Worm (Caenorhabditis elegans) whole organism, L2 larva: ENCODE data around the gene F49E11.7.

Source experiments
- C34F6.9 ChIP-seq: fragments of 150-350 bp; optimal IDR thresholded peaks from 2 replicates; lab custom pipeline; 2014; ENCODE audit warnings: missing biosample characterization, missing genetic modification characterization
- F13H6.1 ChIP-seq: sonication (generic microtip); optimal IDR thresholded peaks from 2 replicates; lab custom pipeline; 2016; ENCODE audit warnings: missing genetic modification characterization, missing compliant biosample characterization
- R02D3.7 ChIP-seq: fragments of 150-350 bp; optimal IDR thresholded peaks from 2 replicates; lab custom pipeline; 2014; ENCODE audit warnings: missing biosample characterization, missing genetic modification characterization
- Y55F3AM.14 ChIP-seq: fragments of 200-800 bp; sonication (Bioruptor generic); optimal IDR thresholded peaks from 2 replicates; lab custom pipeline; 2018; ENCODE audit warnings: mild to moderate bottlenecking, missing genetic modification characterization, missing compliant biosample characterization
- ZK546.5 ChIP-seq: sonication (generic microtip); optimal IDR thresholded peaks from 2 replicates; lab custom pipeline; 2017; ENCODE audit warnings: missing biosample characterization, missing genetic modification characterization
- alr-1 ChIP-seq: fragments of 150-350 bp; optimal IDR thresholded peaks from 2 replicates; lab custom pipeline; 2014; ENCODE audit warnings: missing biosample characterization, missing genetic modification characterization
- aly-2 ChIP-seq: fragments of 150-350 bp; optimal IDR thresholded peaks from 2 replicates; lab custom pipeline; 2014; ENCODE audit warnings: missing biosample characterization, missing genetic modification characterization
- ama-1 ChIP-seq: fragments of 150-350 bp; optimal IDR thresholded peaks from 2 replicates; lab custom pipeline; 2018; ENCODE audit warnings: inconsistent platforms
- blmp-1 ChIP-seq: sonication (generic microtip); optimal IDR thresholded peaks from 2 replicates; lab custom pipeline; 2017; ENCODE audit warnings: missing genetic modification characterization, mild to moderate bottlenecking, missing compliant biosample characterization, antibody characterized with exemption, moderate library complexity; ENCODE audit not compliant: insufficient read depth
- ceh-16 ChIP-seq: fragments of 150-350 bp; optimal IDR thresholded peaks from 2 replicates; lab custom pipeline; 2014; ENCODE audit warnings: missing biosample characterization, missing genetic modification characterization
- ceh-82 ChIP-seq: fragments of 150-350 bp; optimal IDR thresholded peaks from 2 replicates; lab custom pipeline; 2014; ENCODE audit warnings: missing biosample characterization, missing genetic modification characterization
- crh-2 ChIP-seq: sonication (generic microtip); optimal IDR thresholded peaks from 2 replicates; lab custom pipeline; 2017; ENCODE audit warnings: missing biosample characterization, missing genetic modification characterization
- dmd-4 ChIP-seq: sonication (generic microtip); optimal IDR thresholded peaks from 2 replicates; lab custom pipeline; 2017; ENCODE audit warnings: missing biosample characterization, missing genetic modification characterization
- egl-27 ChIP-seq: sonication (generic microtip); optimal IDR thresholded peaks from 3 replicates; lab custom pipeline; 2017; ENCODE audit warnings: missing biosample characterization, missing genetic modification reagents, missing genetic modification characterization
- elt-1 ChIP-seq: fragments of 150-350 bp; optimal IDR thresholded peaks from 2 replicates; lab custom pipeline; 2014; ENCODE audit warnings: missing biosample characterization, missing genetic modification characterization
- elt-3 ChIP-seq: sonication (generic microtip); optimal IDR thresholded peaks from 2 replicates; lab custom pipeline; 2017; ENCODE audit warnings: missing biosample characterization, missing genetic modification characterization
- fos-1 ChIP-seq: fragments of 150-350 bp; optimal IDR thresholded peaks from 2 replicates; lab custom pipeline; 2014; ENCODE audit warnings: missing biosample characterization, missing genetic modification characterization
- gmeb-1 ChIP-seq: fragments of 150-350 bp; optimal IDR thresholded peaks from 2 replicates; lab custom pipeline; 2014; ENCODE audit warnings: missing biosample characterization, missing genetic modification characterization
- lin-11 ChIP-seq: fragments of 150-350 bp; sonication (generic microtip); optimal IDR thresholded peaks from 2 replicates; lab custom pipeline; 2014; ENCODE audit warnings: missing biosample characterization, missing genetic modification characterization, inconsistent platforms, mixed read lengths
- lin-13 ChIP-seq: fragments of 150-350 bp; optimal IDR thresholded peaks from 2 replicates; lab custom pipeline; 2014; ENCODE audit warnings: missing biosample characterization, missing genetic modification reagents, missing genetic modification characterization
- lin-39 ChIP-seq: fragments of 150-350 bp; optimal IDR thresholded peaks from 2 replicates; lab custom pipeline; 2014; ENCODE audit warnings: missing biosample characterization, missing genetic modification reagents, missing genetic modification characterization
- lsy-2 ChIP-seq, 2 experiments: fragments of 150-350 bp in 1 of 2; sonication (generic microtip) in 1 of 2; optimal IDR thresholded peaks; 2 replicates each; lab custom pipeline; 2014 to 2017; ENCODE audit warnings: missing biosample characterization in 2 of 2, missing genetic modification characterization in 2 of 2
- mab-5 ChIP-seq: fragments of 150-350 bp; optimal IDR thresholded peaks from 2 replicates; lab custom pipeline; 2014; ENCODE audit warnings: missing biosample characterization, missing genetic modification characterization
- mbf-1 ChIP-seq: sonication (generic microtip); optimal IDR thresholded peaks from 2 replicates; lab custom pipeline; 2017; ENCODE audit warnings: missing biosample characterization, missing genetic modification characterization
- mdl-1 ChIP-seq, 2 experiments: fragments of 150-350 bp in 1 of 2; sonication (generic microtip) in 1 of 2; optimal IDR thresholded peaks; 2 replicates each; lab custom pipeline; 2017; ENCODE audit warnings: missing biosample characterization in 2 of 2, missing genetic modification characterization in 2 of 2
- nhr-10 ChIP-seq: sonication (generic microtip); optimal IDR thresholded peaks from 2 replicates; lab custom pipeline; 2017; ENCODE audit warnings: missing biosample characterization, missing genetic modification characterization
- nhr-11 ChIP-seq: fragments of 150-350 bp; optimal IDR thresholded peaks from 2 replicates; lab custom pipeline; 2014; ENCODE audit warnings: missing biosample characterization, missing genetic modification characterization
- nhr-12 ChIP-seq: fragments of 150-350 bp; optimal IDR thresholded peaks from 2 replicates; lab custom pipeline; 2014; ENCODE audit warnings: missing biosample characterization, missing genetic modification characterization
- nhr-129 ChIP-seq: fragments of 150-350 bp; optimal IDR thresholded peaks from 2 replicates; lab custom pipeline; 2014; ENCODE audit warnings: missing biosample characterization, missing genetic modification characterization
- nhr-21 ChIP-seq: fragments of 150-350 bp; optimal IDR thresholded peaks from 2 replicates; lab custom pipeline; 2014; ENCODE audit warnings: missing biosample characterization, missing genetic modification characterization
- nhr-23 ChIP-seq: fragments of 150-350 bp; optimal IDR thresholded peaks from 2 replicates; lab custom pipeline; 2014; ENCODE audit warnings: missing biosample characterization, missing genetic modification reagents, missing genetic modification characterization
- nhr-237 ChIP-seq: fragments of 150-350 bp; optimal IDR thresholded peaks from 2 replicates; lab custom pipeline; 2014; ENCODE audit warnings: missing biosample characterization, missing genetic modification characterization
- nhr-6 ChIP-seq: fragments of 150-350 bp; optimal IDR thresholded peaks from 2 replicates; lab custom pipeline; 2014; ENCODE audit warnings: missing biosample characterization, missing genetic modification characterization
- nhr-77 ChIP-seq: fragments of 150-350 bp; optimal IDR thresholded peaks from 2 replicates; lab custom pipeline; 2014; ENCODE audit warnings: missing biosample characterization, missing genetic modification characterization
- peb-1 ChIP-seq: fragments of 150-350 bp; optimal IDR thresholded peaks from 2 replicates; lab custom pipeline; 2014; ENCODE audit warnings: missing biosample characterization, missing genetic modification characterization
- sem-4 ChIP-seq: fragments of 150-350 bp; optimal IDR thresholded peaks from 2 replicates; lab custom pipeline; 2014; ENCODE audit warnings: missing biosample characterization, missing genetic modification reagents, missing genetic modification characterization
- skn-1 ChIP-seq: sonication (generic microtip); optimal IDR thresholded peaks from 2 replicates; lab custom pipeline; 2017; ENCODE audit warnings: missing biosample characterization, missing genetic modification characterization
- sma-3 ChIP-seq: sonication (generic microtip); optimal IDR thresholded peaks from 2 replicates; lab custom pipeline; 2016; ENCODE audit warnings: missing genetic modification reagents, missing genetic modification characterization, missing compliant biosample characterization
- sma-9 ChIP-seq, 2 experiments: fragments of 150-350 bp in 1 of 2; sonication (generic microtip) in 1 of 2; optimal IDR thresholded peaks; 2 replicates each; lab custom pipeline; 2014 to 2016; ENCODE audit warnings: missing genetic modification characterization in 2 of 2, mild to moderate bottlenecking in 1 of 2, missing biosample characterization in 1 of 2, missing compliant biosample characterization in 1 of 2, missing genetic modification reagents in 1 of 2, moderate library complexity in 1 of 2
- snpc-4 ChIP-seq: fragments of 150-350 bp; optimal IDR thresholded peaks from 2 replicates; lab custom pipeline; 2014; ENCODE audit warnings: missing biosample characterization, missing genetic modification characterization
- unc-39 ChIP-seq: fragments of 150-350 bp; optimal IDR thresholded peaks from 2 replicates; lab custom pipeline; 2014; ENCODE audit warnings: missing biosample characterization, missing genetic modification characterization
- unc-55 ChIP-seq: fragments of 150-350 bp; sonication (generic microtip); optimal IDR thresholded peaks from 3 replicates; lab custom pipeline; 2014; ENCODE audit warnings: missing biosample characterization, missing genetic modification reagents, missing genetic modification characterization
- unc-62 ChIP-seq: fragments of 150-350 bp; optimal IDR thresholded peaks from 2 replicates; lab custom pipeline; 2014; ENCODE audit warnings: missing biosample characterization, missing genetic modification reagents, missing genetic modification characterization
- zag-1 ChIP-seq: fragments of 150-350 bp; optimal IDR thresholded peaks from 2 replicates; lab custom pipeline; 2014; ENCODE audit warnings: missing biosample characterization, missing genetic modification characterization
- ztf-1 ChIP-seq: fragments of 200-800 bp; sonication (Bioruptor generic); conservative IDR thresholded peaks from 2 replicates; pipeline ENCODE4 v1.3.6; 2022; ENCODE audit warnings: missing genetic modification characterization, missing compliant biosample characterization
- ztf-11 ChIP-seq: sonication (generic microtip); optimal IDR thresholded peaks from 2 replicates; lab custom pipeline; 2017; ENCODE audit warnings: missing biosample characterization, missing genetic modification characterization
- ztf-4 ChIP-seq: fragments of 150-350 bp; optimal IDR thresholded peaks from 2 replicates; lab custom pipeline; 2014; ENCODE audit warnings: missing biosample characterization, missing genetic modification characterization

The F49E11.7 gene

DNA sequence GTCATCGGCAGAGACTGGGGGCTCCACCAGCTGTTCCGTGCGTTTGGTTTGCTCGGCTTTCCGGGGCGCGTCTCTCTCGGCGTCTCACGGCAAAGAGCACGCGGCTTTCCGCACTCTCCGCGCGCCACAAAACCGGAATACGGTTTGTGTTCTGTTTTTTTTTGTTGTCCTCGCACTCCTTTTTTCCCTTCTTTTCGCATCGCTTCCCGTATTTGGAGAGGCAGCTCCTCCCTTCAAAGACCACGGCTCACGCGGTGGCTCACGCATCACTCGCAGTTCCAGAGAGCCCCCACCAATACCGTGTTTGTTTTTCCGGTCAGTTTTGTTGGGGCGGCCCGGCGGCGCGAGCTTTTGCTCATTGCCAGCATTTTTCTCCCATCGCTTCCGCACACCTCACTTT is 29.8 kb upstream of the F49E11.7 start:
- TF ChIP-seq nhr-6 (tag; lab: Kevin White, UChicago): no peak
- TF ChIP-seq zag-1 (tag; lab: Kevin White, UChicago): no peak
- TF ChIP-seq lsy-2 (tag; optimal IDR thresholded peaks at IDR 0.05; lab: Kevin White, UChicago): no peak
- TF ChIP-seq mdl-1 (tag; optimal IDR thresholded peaks at IDR 0.05; lab: Kevin White, UChicago): no peak
- TF ChIP-seq egl-27 (tag; lab: Kevin White, UChicago): no peak
- no peak for TF ChIP-seq nhr-10 (tag; lab: Kevin White, UChicago)
- TF ChIP-seq ztf-4 (tag; lab: Kevin White, UChicago): no peak
- no peak for TF ChIP-seq unc-55 (GFP tag; lab: Kevin White, UChicago)
- no peak for TF ChIP-seq lin-13
- TF ChIP-seq nhr-11 (tag; lab: Kevin White, UChicago): no peak
- no peak for TF ChIP-seq R02D3.7 (tag; lab: Kevin White, UChicago)
- TF ChIP-seq aly-2 (tag; lab: Kevin White, UChicago): no peak
- no peak for TF ChIP-seq fos-1 (tag; lab: Kevin White, UChicago)
- no peak for TF ChIP-seq unc-62 (GFP tag; lab: Kevin White, UChicago)
- TF ChIP-seq nhr-237: no peak
- no peak for TF ChIP-seq dmd-4 (tag; lab: Kevin White, UChicago)

DNA sequence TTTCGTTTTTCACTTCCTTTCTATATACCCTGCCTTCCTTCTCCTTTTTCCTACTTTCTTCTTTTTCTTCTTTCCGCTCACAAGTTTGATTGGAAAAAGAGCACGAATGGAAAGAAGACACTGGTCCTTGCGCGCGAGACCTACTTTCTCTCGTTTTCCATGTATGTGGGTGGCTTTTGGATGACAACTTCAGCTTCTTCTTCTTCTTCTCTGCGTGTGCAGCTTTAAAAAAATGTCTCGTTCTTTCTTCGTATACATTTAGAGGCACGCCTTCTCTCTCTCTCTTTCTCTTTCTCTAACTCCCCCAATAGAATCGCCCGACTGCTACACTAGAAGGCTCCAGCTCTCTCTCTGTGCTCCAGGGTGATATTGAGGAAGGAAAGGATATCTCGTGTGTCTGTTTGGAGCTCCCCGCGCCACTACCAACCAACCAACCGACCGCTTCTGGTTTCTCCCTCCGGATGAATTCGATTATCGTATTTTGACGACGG is 26.8 kb upstream of the F49E11.7 start:
- TF ChIP-seq nhr-12 (tag; lab: Kevin White, UChicago): no peak
- TF ChIP-seq ztf-4 (tag; lab: Kevin White, UChicago): no peak
- no peak for TF ChIP-seq elt-1 (tag; lab: Kevin White, UChicago)
- TF ChIP-seq lsy-2 (tag; optimal IDR thresholded peaks at IDR 0.05; lab: Kevin White, UChicago): peak; percentile 1 to 23
- peak; percentile 7 to 46 for TF ChIP-seq mdl-1 (tag; optimal IDR thresholded peaks at IDR 0.05; lab: Kevin White, UChicago)
- TF ChIP-seq alr-1: no peak
- TF ChIP-seq unc-39 (tag; lab: Kevin White, UChicago): no peak
- peak; percentile 2 for TF ChIP-seq lin-11 (tag; lab: Kevin White, UChicago)
- TF ChIP-seq nhr-21 (tag; lab: Kevin White, UChicago): no peak
- no peak for TF ChIP-seq sma-3 (GFP tag; lab: Kevin White, UChicago)
- TF ChIP-seq nhr-10 (tag; lab: Kevin White, UChicago): no peak
- peak; percentile 81 for TF ChIP-seq nhr-129 (tag; lab: Kevin White, UChicago)
- TF ChIP-seq blmp-1 (tag; lab: Kevin White, UChicago): no peak
- no peak for TF ChIP-seq skn-1
- TF ChIP-seq mab-5 (tag; lab: Kevin White, UChicago): no peak
- TF ChIP-seq F13H6.1: peak; percentile 49
- TF ChIP-seq C34F6.9 (tag; lab: Kevin White, UChicago): peak; percentile 58
- no peak for TF ChIP-seq gmeb-1 (tag; lab: Kevin White, UChicago)
- no peak for TF ChIP-seq R02D3.7 (tag; lab: Kevin White, UChicago)
- TF ChIP-seq egl-27 (tag; lab: Kevin White, UChicago): peak; percentile 4
- no peak for TF ChIP-seq snpc-4 (tag; lab: Kevin White, UChicago)
- TF ChIP-seq zag-1 (tag; lab: Kevin White, UChicago): peak; percentile 17
- no peak for TF ChIP-seq sma-9 (GFP tag; optimal IDR thresholded peaks at IDR 0.05; lab: Kevin White, UChicago)
- TF ChIP-seq sma-9 (tag; optimal IDR thresholded peaks at IDR 0.05; lab: Kevin White, UChicago): no peak
- TF ChIP-seq fos-1 (tag; lab: Kevin White, UChicago): no peak
- peak; percentile 75 for TF ChIP-seq unc-55 (GFP tag; lab: Kevin White, UChicago)
- TF ChIP-seq nhr-23 (tag; lab: Kevin White, UChicago): no peak
- no peak for TF ChIP-seq ztf-11 (tag; lab: Kevin White, UChicago)
- TF ChIP-seq lin-39 (tag; lab: Kevin White, UChicago): no peak
- no peak for TF ChIP-seq dmd-4 (tag; lab: Kevin White, UChicago)
- TF ChIP-seq nhr-237: no peak
- peak; percentile 58 for TF ChIP-seq crh-2 (tag; lab: Kevin White, UChicago)
- TF ChIP-seq nhr-77 (tag; lab: Kevin White, UChicago): no peak
- TF ChIP-seq unc-62 (GFP tag; lab: Kevin White, UChicago): no peak
- TF ChIP-seq nhr-11 (tag; lab: Kevin White, UChicago): no peak
- TF ChIP-seq aly-2 (tag; lab: Kevin White, UChicago): no peak
- TF ChIP-seq lin-13: peak; percentile 12
- TF ChIP-seq nhr-6 (tag; lab: Kevin White, UChicago): no peak
- TF ChIP-seq mbf-1 (tag; lab: Kevin White, UChicago): no peak
- TF ChIP-seq ama-1 (lab: Kevin White, UChicago): no peak
- no peak for TF ChIP-seq ceh-82 (tag; lab: Kevin White, UChicago)
- no peak for TF ChIP-seq ztf-1 (GFP tag; lab: Robert Waterston, UW)
- TF ChIP-seq ZK546.5 (tag; lab: Kevin White, UChicago): no peak
- TF ChIP-seq peb-1 (tag; lab: Kevin White, UChicago): no peak
- no peak for TF ChIP-seq sem-4 (tag; lab: Kevin White, UChicago)
- TF ChIP-seq Y55F3AM.14: peak; percentile 44
- no peak for TF ChIP-seq ceh-16 (tag; lab: Kevin White, UChicago)
- TF ChIP-seq elt-3 (tag; lab: Kevin White, UChicago): no peak
